Fruit fly (Drosophila melanogaster): Measurements from ENCODE around the gene Sac1.

DNA sequence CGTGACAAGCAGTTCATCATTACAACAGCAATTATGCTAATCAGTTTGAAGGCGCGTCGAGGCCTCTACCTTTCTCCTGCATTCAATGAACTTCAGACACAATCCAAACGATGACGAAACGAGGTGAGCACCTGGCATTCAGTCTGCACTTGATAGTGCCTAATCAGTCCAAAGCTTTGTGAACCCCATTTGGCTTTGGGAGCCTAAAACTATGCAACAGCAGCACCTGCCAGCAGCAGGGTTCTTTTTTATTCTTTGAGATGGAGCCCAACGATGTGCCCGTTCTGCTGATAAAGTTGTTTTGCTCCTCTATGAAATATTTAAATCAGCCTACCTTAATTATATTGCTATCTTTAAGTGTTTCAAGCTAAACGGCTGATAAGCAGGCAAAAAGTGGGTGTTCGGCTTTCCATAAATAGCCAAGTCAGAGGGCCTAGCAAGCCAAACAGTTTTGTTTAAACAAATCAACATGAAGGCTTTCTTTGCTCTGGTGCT, 20.3 kb upstream of the Sac1 start, which contains the start of gene LysS:
- no peak for TF ChIP-seq CG11093 (GFP tag; IDR thresholded peaks at IDR 0.05)
- no peak for TF ChIP-seq dimm (GFP tag; IDR thresholded peaks at IDR 0.05)
- TF ChIP-seq CG8359 (GFP tag; optimal IDR thresholded peaks at IDR 0.05; ENCODE audit: borderline replicate concordance): no peak
- no peak for TF ChIP-seq gcm2 (GFP tag; optimal IDR thresholded peaks at IDR 0.05)
- TF ChIP-seq luna (GFP tag; optimal IDR thresholded peaks at IDR 0.05): no peak
- TF ChIP-seq CG13123 (GFP tag; optimal IDR thresholded peaks at IDR 0.05): no peak
- TF ChIP-seq ERR (GFP tag; optimal IDR thresholded peaks at IDR 0.05): no peak
- no peak for TF ChIP-seq CG11560 (tag; IDR thresholded peaks at IDR 0.05)
- no peak for TF ChIP-seq CG17568 (GFP tag; optimal IDR thresholded peaks at IDR 0.05)
- TF ChIP-seq az2 (GFP tag; optimal IDR thresholded peaks at IDR 0.05): no peak

Data from whole organism, embryonic.